Worm (Caenorhabditis elegans): ENCODE results near the gene Y67H2A.7.

ce11 chrIV:13289321-13289720 is 14.2 kb upstream of the Y67H2A.7 start, which contains the start of gene Y67H2A.10:
- TF ChIP-seq unc-62 (GFP tag; optimal IDR thresholded peaks at IDR 0.05) (no peak), fos-1 (tag; optimal IDR thresholded peaks at IDR 0.05) (no peak)

Measured in whole organism, L2 larva.